Fruit fly (Drosophila melanogaster): ENCODE measurements around the gene CG12115.

- TF ChIP-seq CG11762 (GFP tag; optimal IDR thresholded peaks at IDR 0.05; ENCODE audit: insufficient read depth) (no peak), CG3919 (GFP tag; optimal IDR thresholded peaks at IDR 0.05) (peak; percentile 31), Eip93F (GFP tag; optimal IDR thresholded peaks at IDR 0.05) (no peak), net (GFP tag; optimal IDR thresholded peaks at IDR 0.05) (no peak), Sox102F (GFP tag; optimal IDR thresholded peaks at IDR 0.05) (no peak), CG8119 (GFP tag; IDR thresholded peaks at IDR 0.05) (peak; percentile 45; the same call in 2 of the 3 replicates), vri (GFP tag; optimal IDR thresholded peaks at IDR 0.05) (no peak), Gug (GFP tag; IDR thresholded peaks at IDR 0.05) (0 out of 2 replicates have a peak, but pooled peaks have one; percentile 42), fkh (GFP tag; optimal IDR thresholded peaks at IDR 0.05) (no peak), esn (GFP tag; optimal IDR thresholded peaks at IDR 0.05) (no peak), Met (GFP tag; optimal IDR thresholded peaks at IDR 0.05) (no peak), OdsH (GFP tag; optimal IDR thresholded peaks at IDR 0.05) (peak; percentile 17), CG16779 (tag; optimal IDR thresholded peaks at IDR 0.05) (no peak)
Measured at dm6 chrX:9220434-9220833, 30.0 kb upstream of the CG12115 start.

Measured in whole organism, prepupa.